Worm (Caenorhabditis elegans) whole organism, mixed stage, embryonic: ENCODE results near the gene clec-212.

Source experiments
- ces-1 ChIP-seq: fragments of 150-350 bp; optimal IDR thresholded peaks from 2 replicates; lab custom pipeline; 2014; ENCODE audit warnings: missing biosample characterization, missing genetic modification reagents, missing genetic modification characterization
- drap-1 ChIP-seq: fragments of 200-800 bp; sonication (Bioruptor generic); optimal IDR thresholded peaks from 3 replicates; lab custom pipeline; 2018; ENCODE audit warnings: mild to moderate bottlenecking, missing genetic modification characterization, missing compliant biosample characterization
- flh-1 ChIP-seq: fragments of 200-800 bp; sonication (Bioruptor generic); optimal IDR thresholded peaks from 2 replicates; lab custom pipeline; 2018; ENCODE audit warnings: mild to moderate bottlenecking, missing genetic modification characterization, moderate library complexity, missing compliant biosample characterization
- lin-13 ChIP-seq: fragments of 150-350 bp; optimal IDR thresholded peaks from 2 replicates; lab custom pipeline; 2014; ENCODE audit warnings: missing biosample characterization, missing genetic modification characterization
- mep-1 ChIP-seq: fragments of 150-350 bp; optimal IDR thresholded peaks from 2 replicates; lab custom pipeline; 2017; ENCODE audit warnings: missing biosample characterization, missing genetic modification reagents, missing genetic modification characterization, inconsistent platforms
- mls-2 ChIP-seq: sonication (generic microtip); optimal IDR thresholded peaks from 2 replicates; lab custom pipeline; 2016; ENCODE audit warnings: mild to moderate bottlenecking, missing genetic modification characterization, moderate library complexity, missing compliant biosample characterization
- nhr-76 ChIP-seq: sonication (generic microtip); optimal IDR thresholded peaks from 2 replicates; lab custom pipeline; 2017; ENCODE audit warnings: missing biosample characterization, missing genetic modification characterization
- pha-4 ChIP-seq: fragments of 150-350 bp; optimal IDR thresholded peaks from 2 replicates; lab custom pipeline; 2018; ENCODE audit warnings: missing biosample characterization, missing genetic modification reagents, missing genetic modification characterization
- snpc-4 ChIP-seq: fragments of 150-350 bp; optimal IDR thresholded peaks from 2 replicates; lab custom pipeline; 2014; ENCODE audit warnings: missing biosample characterization, missing genetic modification characterization
- sptf-1 ChIP-seq: sonication (generic microtip); optimal IDR thresholded peaks from 2 replicates; lab custom pipeline; 2017; ENCODE audit warnings: mild to moderate bottlenecking, missing genetic modification characterization, moderate library complexity, missing compliant biosample characterization
- unc-62 ChIP-seq: fragments of 150-350 bp; optimal IDR thresholded peaks from 2 replicates; lab custom pipeline; 2014; ENCODE audit warnings: missing biosample characterization, missing genetic modification reagents, missing genetic modification characterization
- ztf-11 ChIP-seq: fragments of 150-350 bp; optimal IDR thresholded peaks from 2 replicates; lab custom pipeline; 2014; ENCODE audit warnings: missing biosample characterization, missing genetic modification characterization

DNA sequence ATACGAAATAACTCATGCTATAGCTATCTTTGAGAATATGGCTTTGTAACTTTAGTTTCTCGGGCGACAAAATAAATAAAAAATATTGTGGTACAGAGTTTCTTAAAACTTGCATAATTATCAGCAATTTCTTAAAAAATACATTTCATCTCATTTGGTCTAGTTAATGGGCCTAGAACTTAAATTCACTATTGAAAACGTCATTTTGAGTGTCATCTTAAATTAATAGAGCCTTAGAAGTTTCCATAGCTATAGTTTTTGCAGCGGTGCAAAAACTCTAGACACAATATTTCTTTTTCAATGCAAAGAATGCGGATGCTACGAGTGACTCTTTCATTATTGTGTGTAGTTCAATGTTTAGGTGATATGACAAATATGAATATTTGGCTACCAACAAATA is 41.9 kb upstream of the clec-212 start, which contains the start of gene clec-215:
- TF ChIP-seq nhr-76 (tag; lab: Kevin White, UChicago): no peak
- TF ChIP-seq unc-62 (GFP tag; lab: Kevin White, UChicago): no peak
- TF ChIP-seq mls-2 (tag; lab: Kevin White, UChicago): no peak
- no peak for TF ChIP-seq lin-13 (tag; lab: Kevin White, UChicago)
- no peak for TF ChIP-seq sptf-1
- TF ChIP-seq ztf-11 (tag; lab: Kevin White, UChicago): no peak
- TF ChIP-seq ces-1 (GFP tag; lab: Kevin White, UChicago): no peak
- no peak for TF ChIP-seq snpc-4 (tag; lab: Kevin White, UChicago)
- no peak for TF ChIP-seq flh-1 (GFP tag; lab: Kevin White, UChicago)
- TF ChIP-seq drap-1 (GFP tag; lab: Kevin White, UChicago): no peak
- no peak for TF ChIP-seq mep-1 (tag; lab: Kevin White, UChicago)
- no peak for TF ChIP-seq pha-4 (tag; lab: Kevin White, UChicago)
